Worm (Caenorhabditis elegans): ENCODE results near the gene D2023.4.

The D2023.4 gene

ce11 chrV:11823125-11823833, 2.3 kb downstream of the D2023.4 start:
- peak; percentile 6 for TF ChIP-seq ama-1 (optimal IDR thresholded peaks at IDR 0.05)
- peak; percentile 54 for TF ChIP-seq fos-1 (tag; optimal IDR thresholded peaks at IDR 0.05)

ce11 chrV:11822461-11822939, 3.1 kb downstream of the D2023.4 start, which contains the start of gene pyc-1:
pyc-1 (minus strand) TSS chrV:11822529.
- no peak for TF ChIP-seq nhr-23 (tag; optimal IDR thresholded peaks at IDR 0.05)
- peak; percentile 76 for TF ChIP-seq lin-13 (GFP tag; optimal IDR thresholded peaks at IDR 0.05)
- TF ChIP-seq lin-11 (tag; optimal IDR thresholded peaks at IDR 0.05), result no peak
- TF ChIP-seq zag-1 (tag; optimal IDR thresholded peaks at IDR 0.05), result no peak
- TF ChIP-seq mdl-1 (tag; optimal IDR thresholded peaks at IDR 0.05), result peak in 1 of 2 experiments; percentile 36
- TF ChIP-seq ceh-82 (tag; optimal IDR thresholded peaks at IDR 0.05), result no peak
- TF ChIP-seq nhr-11 (tag; optimal IDR thresholded peaks at IDR 0.05), result no peak
- peak; percentile 25 for TF ChIP-seq nhr-21 (tag; optimal IDR thresholded peaks at IDR 0.05)
- no peak for TF ChIP-seq egl-27 (tag; optimal IDR thresholded peaks at IDR 0.05)
- peak; percentile 37 for TF ChIP-seq sma-3 (GFP tag; optimal IDR thresholded peaks at IDR 0.05)
- peak; percentile 12 for TF ChIP-seq skn-1 (tag; optimal IDR thresholded peaks at IDR 0.05)
- no peak for TF ChIP-seq elt-3 (tag; optimal IDR thresholded peaks at IDR 0.05)
- no peak for TF ChIP-seq unc-62 (GFP tag; optimal IDR thresholded peaks at IDR 0.05)
- no peak for TF ChIP-seq lin-39 (tag; optimal IDR thresholded peaks at IDR 0.05)
- peak; percentile 45 for TF ChIP-seq nhr-6 (tag; optimal IDR thresholded peaks at IDR 0.05)
- peak; percentile 32 for TF ChIP-seq fos-1 (tag; optimal IDR thresholded peaks at IDR 0.05)
- TF ChIP-seq peb-1 (tag; optimal IDR thresholded peaks at IDR 0.05), result no peak
- TF ChIP-seq sem-4 (tag; optimal IDR thresholded peaks at IDR 0.05), result no peak
- no peak for TF ChIP-seq ama-1 (optimal IDR thresholded peaks at IDR 0.05)
- TF ChIP-seq dmd-4 (tag; optimal IDR thresholded peaks at IDR 0.05), result no peak
- TF ChIP-seq mbf-1 (tag; optimal IDR thresholded peaks at IDR 0.05), result no peak
- TF ChIP-seq nhr-25 (tag; optimal IDR thresholded peaks at IDR 0.05), result peak; percentile 59
- peak; percentile 85 for TF ChIP-seq nhr-129 (tag; optimal IDR thresholded peaks at IDR 0.05)
- peak; percentile 80 for TF ChIP-seq ztf-4 (tag; optimal IDR thresholded peaks at IDR 0.05)
- no peak for TF ChIP-seq blmp-1 (tag; optimal IDR thresholded peaks at IDR 0.05; ENCODE audit: insufficient read depth)
- no peak for TF ChIP-seq nhr-12 (tag; optimal IDR thresholded peaks at IDR 0.05)
- no peak for TF ChIP-seq Y55F3AM.14 (GFP tag; optimal IDR thresholded peaks at IDR 0.05)
- no peak for TF ChIP-seq elt-1 (tag; optimal IDR thresholded peaks at IDR 0.05)
- TF ChIP-seq C34F6.9 (tag; optimal IDR thresholded peaks at IDR 0.05), result peak; percentile 54
- no peak for TF ChIP-seq unc-39 (tag; optimal IDR thresholded peaks at IDR 0.05)
- TF ChIP-seq snpc-4 (tag; optimal IDR thresholded peaks at IDR 0.05), result no peak
- TF ChIP-seq sma-9 (GFP tag; optimal IDR thresholded peaks at IDR 0.05), result peak; percentile 40
- no peak for TF ChIP-seq sma-9 (tag; optimal IDR thresholded peaks at IDR 0.05)
- peak; percentile 33 for TF ChIP-seq F13H6.1 (tag; optimal IDR thresholded peaks at IDR 0.05)
- no peak for TF ChIP-seq mab-5 (tag; optimal IDR thresholded peaks at IDR 0.05)
- TF ChIP-seq lsy-2 (tag; optimal IDR thresholded peaks at IDR 0.05), result peak in 1 of 2 experiments; percentile 62
- no peak for TF ChIP-seq ztf-1 (GFP tag; conservative IDR thresholded peaks at IDR 0.05)
- peak; percentile 82 for TF ChIP-seq crh-2 (tag; optimal IDR thresholded peaks at IDR 0.05)
- no peak for TF ChIP-seq nhr-10 (tag; optimal IDR thresholded peaks at IDR 0.05)
- no peak for TF ChIP-seq ztf-11 (tag; optimal IDR thresholded peaks at IDR 0.05)
- no peak for TF ChIP-seq R02D3.7 (tag; optimal IDR thresholded peaks at IDR 0.05)
- TF ChIP-seq aly-2 (tag; optimal IDR thresholded peaks at IDR 0.05), result no peak
- TF ChIP-seq nhr-237 (tag; optimal IDR thresholded peaks at IDR 0.05), result no peak
- TF ChIP-seq gmeb-1 (tag; optimal IDR thresholded peaks at IDR 0.05), result peak; percentile 57
- no peak for TF ChIP-seq nhr-77 (tag; optimal IDR thresholded peaks at IDR 0.05)
